Worm (Caenorhabditis elegans): ENCODE measurements around the gene spp-20.
A peak's percentile ranks its signal among the peaks of the same experiment; 100 is the strongest.

Gene spp-20

ce11 chrV:6513786-6514430, 44.1 kb downstream of the spp-20 start:
- TF ChIP-seq daf-12 (tag; optimal IDR thresholded peaks at IDR 0.05): no peak
- TF ChIP-seq nhr-12 (tag; optimal IDR thresholded peaks at IDR 0.05): no peak
- peak; percentile 92 for TF ChIP-seq nhr-23 (tag; optimal IDR thresholded peaks at IDR 0.05)
- TF ChIP-seq nhr-43 (tag; optimal IDR thresholded peaks at IDR 0.05; ENCODE audit: poor library complexity, severe bottlenecking): peak; percentile 18
- no peak for TF ChIP-seq tbx-2 (tag; optimal IDR thresholded peaks at IDR 0.05)
- no peak for TF ChIP-seq nhr-67 (tag; optimal IDR thresholded peaks at IDR 0.05)
- no peak for TF ChIP-seq ztf-4 (tag; optimal IDR thresholded peaks at IDR 0.05)
- peak; percentile 46 for TF ChIP-seq ceh-28 (tag; optimal IDR thresholded peaks at IDR 0.05)
- no peak for TF ChIP-seq pqm-1 (tag; optimal IDR thresholded peaks at IDR 0.05)

- TF ChIP-seq lin-15B (tag; optimal IDR thresholded peaks at IDR 0.05) (no peak), nhr-25 (tag; optimal IDR thresholded peaks at IDR 0.05) (peak; percentile 68), jun-1 (tag; optimal IDR thresholded peaks at IDR 0.05) (no peak), unc-62 (GFP tag; optimal IDR thresholded peaks at IDR 0.05) (no peak), nhr-23 (tag; optimal IDR thresholded peaks at IDR 0.05) (peak; percentile 1), nhr-43 (tag; optimal IDR thresholded peaks at IDR 0.05; ENCODE audit: poor library complexity, severe bottlenecking) (peak; percentile 28)
Measured at ce11 chrV:6513356-6513755, 44.6 kb downstream of the spp-20 start.

ce11 chrV:6511121-6511520, 46.9 kb downstream of the spp-20 start, which contains the start of gene ubh-1:
ubh-1 (minus strand) TSS chrV:6511409.
- peak; percentile 52 for TF ChIP-seq ama-1 (optimal IDR thresholded peaks at IDR 0.05)
- TF ChIP-seq nhr-23 (tag; optimal IDR thresholded peaks at IDR 0.05): peak; percentile 51
- peak in 1 of 3 experiments; percentile 25 for TF ChIP-seq elt-3 (tag; optimal IDR thresholded peaks at IDR 0.05)
- no peak for TF ChIP-seq egl-5 (tag; optimal IDR thresholded peaks at IDR 0.05)

- TF ChIP-seq fkh-2 (tag; optimal IDR thresholded peaks at IDR 0.05) (no peak), elt-2 (tag; optimal IDR thresholded peaks at IDR 0.05) (no peak), fos-1 (tag; optimal IDR thresholded peaks at IDR 0.05) (no peak), hmg-11 (tag; optimal IDR thresholded peaks at IDR 0.05) (no peak), zag-1 (tag; optimal IDR thresholded peaks at IDR 0.05) (no peak), ama-1 (optimal IDR thresholded peaks at IDR 0.05) (no peak), nfya-1 (tag; optimal IDR thresholded peaks at IDR 0.05; ENCODE audit: insufficient read depth) (no peak), elt-1 (tag; optimal IDR thresholded peaks at IDR 0.05) (no peak), unc-39 (tag; optimal IDR thresholded peaks at IDR 0.05) (no peak), lin-15B (tag; optimal IDR thresholded peaks at IDR 0.05) (no peak), unc-62 (GFP tag; optimal IDR thresholded peaks at IDR 0.05) (no peak), nhr-11 (tag; optimal IDR thresholded peaks at IDR 0.05) (no peak), jun-1 (tag; optimal IDR thresholded peaks at IDR 0.05) (no peak), ceh-82 (tag; optimal IDR thresholded peaks at IDR 0.05) (no peak), lin-39 (tag; optimal IDR thresholded peaks at IDR 0.05) (no peak), ztf-4 (tag; optimal IDR thresholded peaks at IDR 0.05) (no peak), nhr-237 (tag; optimal IDR thresholded peaks at IDR 0.05) (no peak), nhr-76 (tag; optimal IDR thresholded peaks at IDR 0.05) (no peak)
Measured at ce11 chrV:6510622-6511021, 47.4 kb downstream of the spp-20 start.

- TF ChIP-seq elt-3 (tag; optimal IDR thresholded peaks at IDR 0.05): no peak
Measured at ce11 chrV:6509717-6510116, 48.3 kb downstream of the spp-20 start, which contains the start of gene ubh-2. ubh-2 (minus strand) TSS chrV:6509817.

ce11 chrV:6508703-6509102, 49.3 kb downstream of the spp-20 start, which contains the start of gene ubh-3:
ubh-3 (minus strand) TSS chrV:6508803.
- TF ChIP-seq nhr-43 (tag; optimal IDR thresholded peaks at IDR 0.05; ENCODE audit: poor library complexity, severe bottlenecking): no peak
- no peak for TF ChIP-seq mdl-1 (tag; optimal IDR thresholded peaks at IDR 0.05)
- no peak for TF ChIP-seq elt-1 (tag; optimal IDR thresholded peaks at IDR 0.05)
- no peak for TF ChIP-seq ama-1 (optimal IDR thresholded peaks at IDR 0.05)
- no peak for TF ChIP-seq zag-1 (tag; optimal IDR thresholded peaks at IDR 0.05)
- no peak for TF ChIP-seq nhr-67 (tag; optimal IDR thresholded peaks at IDR 0.05)
- no peak for TF ChIP-seq skn-1 (tag; optimal IDR thresholded peaks at IDR 0.05)
- TF ChIP-seq egl-27 (tag; optimal IDR thresholded peaks at IDR 0.05): no peak
- TF ChIP-seq snpc-4 (tag; optimal IDR thresholded peaks at IDR 0.05): no peak
- TF ChIP-seq ceh-9 (tag; optimal IDR thresholded peaks at IDR 0.05): no peak
- no peak for TF ChIP-seq hmg-11 (tag; optimal IDR thresholded peaks at IDR 0.05)

Measured in whole organism, L3 larva.